Worm (Caenorhabditis elegans): ENCODE data around the gene cup-5.

DNA sequence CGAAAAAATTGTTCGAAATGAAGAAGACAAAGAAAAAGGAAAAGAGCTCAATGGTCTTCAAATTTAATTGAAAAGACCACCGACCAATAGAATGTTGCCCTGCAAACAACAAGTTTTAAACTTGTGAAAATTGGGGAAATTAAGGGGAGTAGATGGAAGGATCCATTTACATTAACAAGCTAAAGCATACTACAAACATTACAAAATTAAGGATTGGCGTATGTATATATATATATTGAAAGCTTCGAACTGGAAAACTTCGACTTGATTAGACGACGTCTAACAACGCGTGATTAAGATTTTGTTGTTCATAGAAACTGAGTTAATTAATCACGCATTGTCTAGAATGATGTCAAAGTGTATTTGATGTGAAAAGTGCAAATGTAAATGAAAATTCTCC, 4.2 kb downstream of the cup-5 start, which contains the start of gene R13A5.15:
- TF ChIP-seq F44E2.7 (GFP tag; IDR thresholded peaks at IDR 0.05): no peak
- TF ChIP-seq pha-4 (GFP tag; IDR thresholded peaks at IDR 0.05): no peak
- no peak for TF ChIP-seq pha-4 (tag; optimal IDR thresholded peaks at IDR 0.05)
- no peak for TF ChIP-seq unc-39 (tag; optimal IDR thresholded peaks at IDR 0.05)
- no peak for TF ChIP-seq ama-1 (optimal IDR thresholded peaks at IDR 0.05)
